Worm (Caenorhabditis elegans) whole organism, L4 larva: Measurements from ENCODE around the gene srg-44.

ENCODE experiments used
- F10B5.3 ChIP-seq: sonication (generic microtip); optimal IDR thresholded peaks from 2 replicates; lab custom pipeline; 2016; ENCODE audit warnings: mild to moderate bottlenecking, missing genetic modification characterization, missing compliant biosample characterization
- F26F4.8 ChIP-seq: fragments of 200-800 bp; sonication (Bioruptor generic); conservative IDR thresholded peaks from 2 replicates; pipeline ENCODE4 v1.3.6; 2022; ENCODE audit warnings: missing genetic modification characterization, missing compliant biosample characterization
- F37D6.2 ChIP-seq: sonication (generic microtip); optimal IDR thresholded peaks from 2 replicates; lab custom pipeline; 2016; ENCODE audit warnings: mild to moderate bottlenecking, missing genetic modification characterization, missing compliant biosample characterization
- F44E2.7 ChIP-seq: fragments of 200-800 bp; sonication (Bioruptor generic); IDR thresholded peaks from 2 replicates; pipeline ENCODE4 v2.1.2; 2022; ENCODE audit warnings: missing genetic modification characterization, missing compliant biosample characterization
- T20F7.1 ChIP-seq: fragments of 200-800 bp; sonication (Bioruptor generic); optimal IDR thresholded peaks from 2 replicates; lab custom pipeline; 2018; ENCODE audit warnings: mild to moderate bottlenecking, missing genetic modification characterization, missing compliant biosample characterization
- T26A8.4 ChIP-seq: fragments of 200-800 bp; sonication (Bioruptor generic); IDR thresholded peaks from 2 replicates; pipeline ENCODE4 v1.3.6; 2022; ENCODE audit warnings: missing genetic modification characterization, missing compliant biosample characterization
- aha-1 ChIP-seq: fragments of 150-350 bp; peaks from one replicate; lab custom pipeline; 2014; ENCODE audit warnings: missing biosample characterization, missing genetic modification characterization
- arid-1 ChIP-seq: fragments of 200-800 bp; sonication (Bioruptor generic); conservative IDR thresholded peaks from 2 replicates; pipeline ENCODE4 v1.3.6; 2022; ENCODE audit warnings: missing genetic modification reagents, missing genetic modification characterization, missing compliant biosample characterization
- ceh-20 ChIP-seq: fragments of 200-800 bp; sonication (Bioruptor generic); IDR thresholded peaks from 2 replicates; pipeline ENCODE4 v1.3.6; 2022; ENCODE audit warnings: missing genetic modification reagents, missing genetic modification characterization, missing compliant biosample characterization
- ceh-28 ChIP-seq: fragments of 150-350 bp; optimal IDR thresholded peaks from 2 replicates; lab custom pipeline; 2014; ENCODE audit warnings: missing biosample characterization, missing genetic modification reagents, missing genetic modification characterization
- ceh-62 ChIP-seq: sonication (generic microtip); optimal IDR thresholded peaks from 2 replicates; lab custom pipeline; 2017; ENCODE audit warnings: missing biosample characterization, missing genetic modification characterization
- ces-1 ChIP-seq: fragments of 150-350 bp; sonication (generic microtip); optimal IDR thresholded peaks from 4 replicates; lab custom pipeline; 2014; ENCODE audit warnings: missing biosample characterization, missing genetic modification reagents, missing genetic modification characterization
- cey-2 ChIP-seq: sonication (generic microtip); optimal IDR thresholded peaks from 3 replicates; lab custom pipeline; 2017; ENCODE audit warnings: missing genetic modification characterization, mild to moderate bottlenecking, missing compliant biosample characterization, antibody characterized with exemption, borderline replicate concordance; ENCODE audit not compliant: insufficient read depth
- daf-12 ChIP-seq: fragments of 150-350 bp; optimal IDR thresholded peaks from 2 replicates; lab custom pipeline; 2014; ENCODE audit warnings: missing biosample characterization, missing genetic modification reagents, missing genetic modification characterization
- daf-16 ChIP-seq, 3 experiments: sonication (generic microtip); optimal IDR thresholded peaks; 2 replicates each; lab custom pipeline; 2016 to 2017; ENCODE audit warnings: missing genetic modification characterization in 3 of 3, missing genetic modification reagents in 3 of 3, mild to moderate bottlenecking in 2 of 3, missing compliant biosample characterization in 2 of 3, missing biosample characterization in 1 of 3, moderate library complexity in 1 of 3
- daf-19 ChIP-seq: fragments of 200-800 bp; sonication (Bioruptor generic); conservative IDR thresholded peaks from 2 replicates; pipeline ENCODE4 v1.3.6; 2022; ENCODE audit warnings: missing genetic modification characterization, missing compliant biosample characterization
- daf-8 ChIP-seq: fragments of 200-800 bp; sonication (Bioruptor generic); IDR thresholded peaks from 2 replicates; pipeline ENCODE4 v1.3.6; 2022; ENCODE audit warnings: missing genetic modification characterization, missing compliant biosample characterization
- dmd-6 ChIP-seq: fragments of 200-800 bp; sonication (Bioruptor generic); IDR thresholded peaks from 2 replicates; pipeline ENCODE4 v1.3.6; 2022; ENCODE audit warnings: missing genetic modification reagents, missing genetic modification characterization, missing compliant biosample characterization
- dmd-9 ChIP-seq: fragments of 200-800 bp; sonication (Bioruptor generic); IDR thresholded peaks from 2 replicates; pipeline ENCODE4 v1.3.6; 2022; ENCODE audit warnings: missing genetic modification reagents, missing genetic modification characterization, missing compliant biosample characterization
- dpl-1 ChIP-seq: fragments of 150-350 bp; optimal IDR thresholded peaks from 2 replicates; lab custom pipeline; 2014; ENCODE audit warnings: missing biosample characterization, missing genetic modification reagents, missing genetic modification characterization
- duxl-1 ChIP-seq: sonication (generic microtip); optimal IDR thresholded peaks from 2 replicates; lab custom pipeline; 2016; ENCODE audit warnings: mild to moderate bottlenecking, missing genetic modification characterization, moderate library complexity, missing compliant biosample characterization; ENCODE audit not compliant: poor library complexity
- egl-43 ChIP-seq: fragments of 200-800 bp; sonication (Bioruptor generic); IDR thresholded peaks from 2 replicates; pipeline ENCODE4 v1.3.6; 2022; ENCODE audit warnings: missing genetic modification reagents, missing genetic modification characterization, missing compliant biosample characterization
- fkh-10 ChIP-seq: fragments of 150-350 bp; optimal IDR thresholded peaks from 2 replicates; lab custom pipeline; 2014; ENCODE audit warnings: missing biosample characterization, missing genetic modification reagents, missing genetic modification characterization
- gei-8 ChIP-seq: fragments of 200-800 bp; sonication (Bioruptor generic); optimal IDR thresholded peaks from 2 replicates; lab custom pipeline; 2018; ENCODE audit warnings: mild to moderate bottlenecking, missing genetic modification characterization, missing compliant biosample characterization
- hif-1 ChIP-seq, 2 experiments: sonication (generic microtip); optimal IDR thresholded peaks; 2 replicates each; lab custom pipeline; 2016 to 2017; ENCODE audit warnings: missing compliant biosample characterization in 2 of 2, missing genetic modification characterization in 2 of 2, missing genetic modification reagents in 2 of 2, missing genotype in 2 of 2, mild to moderate bottlenecking in 1 of 2
- hlh-11 ChIP-seq: fragments of 200-800 bp; sonication (Bioruptor generic); optimal IDR thresholded peaks from 2 replicates; lab custom pipeline; 2018; ENCODE audit warnings: mild to moderate bottlenecking, missing genetic modification characterization, missing compliant biosample characterization
- hmg-1.1 ChIP-seq: fragments of 200-800 bp; sonication (Bioruptor generic); IDR thresholded peaks from 2 replicates; pipeline ENCODE4 v1.3.6; 2022; ENCODE audit warnings: missing genetic modification reagents, missing genetic modification characterization, missing compliant biosample characterization
- lin-1 ChIP-seq: fragments of 200-800 bp; sonication (Bioruptor generic); IDR thresholded peaks from 2 replicates; pipeline ENCODE4 v1.3.6; 2022; ENCODE audit warnings: missing genetic modification reagents, missing genetic modification characterization, missing compliant biosample characterization
- lin-29 ChIP-seq: fragments of 200-800 bp; sonication (Bioruptor generic); IDR thresholded peaks from 2 replicates; pipeline ENCODE4 v1.3.6; 2022; ENCODE audit warnings: missing genetic modification reagents, missing genetic modification characterization, missing compliant biosample characterization
- lin-38 ChIP-seq: fragments of 200-800 bp; sonication (Bioruptor generic); IDR thresholded peaks from 2 replicates; pipeline ENCODE4 v1.3.6; 2022; ENCODE audit warnings: missing genetic modification reagents, missing genetic modification characterization, missing compliant biosample characterization
- lir-3 ChIP-seq: sonication (generic microtip); optimal IDR thresholded peaks from 2 replicates; lab custom pipeline; 2016; ENCODE audit warnings: mild to moderate bottlenecking, missing genetic modification characterization, missing compliant biosample characterization
- mep-1 ChIP-seq: fragments of 150-350 bp; sonication (generic microtip); optimal IDR thresholded peaks from 3 replicates; lab custom pipeline; 2014; ENCODE audit warnings: missing biosample characterization, missing genetic modification characterization
- mxl-2 ChIP-seq: fragments of 200-800 bp; sonication (Bioruptor generic); conservative IDR thresholded peaks from 2 replicates; pipeline ENCODE4 v1.3.6; 2022; ENCODE audit warnings: missing genetic modification reagents, missing genetic modification characterization, missing compliant biosample characterization
- nhr-11 ChIP-seq: fragments of 150-350 bp; optimal IDR thresholded peaks from 2 replicates; lab custom pipeline; 2014; ENCODE audit warnings: missing biosample characterization, missing genetic modification characterization
- nhr-28 ChIP-seq: fragments of 150-350 bp; optimal IDR thresholded peaks from 2 replicates; lab custom pipeline; 2014; ENCODE audit warnings: missing biosample characterization, missing genetic modification characterization
- nhr-41 ChIP-seq: fragments of 200-800 bp; sonication (Bioruptor generic); IDR thresholded peaks from 2 replicates; pipeline ENCODE4 v1.3.6; 2022; ENCODE audit warnings: missing genetic modification reagents, missing genetic modification characterization, missing compliant biosample characterization
- nhr-48 ChIP-seq: sonication (generic microtip); optimal IDR thresholded peaks from 2 replicates; lab custom pipeline; 2016; ENCODE audit warnings: mild to moderate bottlenecking, missing genetic modification characterization, missing compliant biosample characterization
- nhr-6 ChIP-seq: fragments of 150-350 bp; optimal IDR thresholded peaks from 2 replicates; lab custom pipeline; 2014; ENCODE audit warnings: missing biosample characterization, missing genetic modification characterization
- nhr-77 ChIP-seq: fragments of 150-350 bp; optimal IDR thresholded peaks from 2 replicates; lab custom pipeline; 2014; ENCODE audit warnings: missing biosample characterization, missing genetic modification characterization
- php-3 ChIP-seq: fragments of 200-800 bp; sonication (Bioruptor generic); IDR thresholded peaks from 2 replicates; pipeline ENCODE4 v1.3.6; 2022; ENCODE audit warnings: missing genetic modification reagents, missing genetic modification characterization, missing compliant biosample characterization
- pqm-1 ChIP-seq: sonication (generic microtip); optimal IDR thresholded peaks from 2 replicates; lab custom pipeline; 2017; ENCODE audit warnings: missing biosample characterization, missing genetic modification characterization
- rbr-2 ChIP-seq: sonication (generic microtip); optimal IDR thresholded peaks from 2 replicates; lab custom pipeline; 2016; ENCODE audit warnings: missing genotype, missing genetic modification characterization, missing compliant biosample characterization
- snpc-1.2 ChIP-seq: fragments of 200-800 bp; sonication (Bioruptor generic); IDR thresholded peaks from 2 replicates; pipeline ENCODE4 v1.3.6; 2022; ENCODE audit warnings: missing genetic modification reagents, missing genetic modification characterization, missing compliant biosample characterization
- tra-1 ChIP-seq: fragments of 200-800 bp; sonication (Bioruptor generic); IDR thresholded peaks from 2 replicates; pipeline ENCODE4 v1.3.6; 2022; ENCODE audit warnings: missing genetic modification reagents, missing genetic modification characterization, missing compliant biosample characterization
- unc-130 ChIP-seq: sonication (generic microtip); optimal IDR thresholded peaks from 2 replicates; lab custom pipeline; 2016; ENCODE audit warnings: missing genetic modification reagents, missing genetic modification characterization, missing compliant biosample characterization
- unc-62 ChIP-seq, 3 experiments: fragments of 150-350 bp in 1 of 3; sonication (generic microtip); optimal IDR thresholded peaks in 2 of 3; peaks in 1 of 3; 1 replicate in 1 of 3; 2 replicates in 2 of 3; lab custom pipeline; 2014 to 2017; ENCODE audit warnings: missing biosample characterization in 3 of 3, missing genetic modification characterization in 3 of 3, missing genetic modification reagents in 3 of 3, missing genotype in 1 of 3
- vab-7 ChIP-seq: fragments of 200-800 bp; sonication (Bioruptor generic); IDR thresholded peaks from 2 replicates; pipeline ENCODE4 v1.3.6; 2022; ENCODE audit warnings: missing genetic modification reagents, missing genetic modification characterization, missing compliant biosample characterization
- zag-1 ChIP-seq: fragments of 150-350 bp; optimal IDR thresholded peaks from 2 replicates; lab custom pipeline; 2014; ENCODE audit warnings: missing biosample characterization, missing genetic modification characterization
- zip-11 ChIP-seq: fragments of 200-800 bp; sonication (Bioruptor generic); IDR thresholded peaks from 2 replicates; pipeline ENCODE4 v1.3.6; 2022; ENCODE audit warnings: missing genetic modification characterization, missing compliant biosample characterization

srg-44 gene

DNA sequence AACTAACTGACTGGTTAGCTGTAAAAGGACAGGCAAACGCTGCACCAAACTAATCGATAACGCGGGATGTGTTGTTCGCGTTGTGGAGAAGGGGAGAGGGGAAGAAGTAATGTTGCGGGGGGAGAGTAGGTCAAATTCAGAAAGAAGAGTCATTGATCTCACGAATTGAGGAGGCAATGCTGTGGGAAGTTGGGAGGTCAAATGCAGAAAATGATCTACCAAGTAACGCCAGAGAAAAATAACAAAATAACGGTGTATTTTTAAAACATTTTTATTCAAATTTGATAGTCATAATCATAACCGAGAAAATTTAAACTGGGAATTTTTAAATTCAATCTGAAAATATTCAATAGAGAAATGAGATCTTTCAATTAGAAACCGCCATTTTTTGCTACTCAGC lies 21.5 kb downstream of the srg-44 start, which contains the start of gene lsy-27 (continued):
- TF ChIP-seq dpl-1 (GFP tag; lab: Kevin White, UChicago) (no peak), unc-130 (no peak), mep-1 (no peak), php-3 (no peak), tra-1 (GFP tag; lab: Robert Waterston, UW) (no peak)

DNA sequence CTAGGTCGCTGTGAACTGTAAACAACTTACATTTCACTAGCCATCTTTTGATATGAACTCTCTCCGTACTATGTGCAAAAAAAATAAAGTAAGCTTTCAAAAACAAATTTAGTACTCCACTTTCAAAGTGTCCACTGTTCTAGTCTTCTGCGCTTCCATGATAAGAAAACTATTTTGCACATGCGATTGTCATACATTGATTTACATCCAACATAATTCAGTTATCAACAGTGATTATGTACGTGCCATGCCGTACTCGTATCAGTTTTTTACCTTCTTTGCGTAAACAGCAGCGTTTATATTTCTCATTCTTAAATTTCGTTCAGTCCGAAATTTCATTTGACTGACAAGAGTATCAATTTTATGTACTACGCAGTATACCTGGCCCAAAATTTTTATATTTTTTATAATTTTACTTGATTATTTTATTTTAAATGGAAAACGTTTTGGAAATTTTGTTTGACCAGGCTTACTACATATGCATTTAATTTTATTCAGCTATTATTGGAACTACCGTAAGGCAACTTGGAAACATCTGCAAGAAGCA lies 24.3 kb downstream of the srg-44 start, which contains the start of the genes fbxa-134 and F47H4.2:
fbxa-134 (minus strand) TSS at position 44 of the 547 bp plus-strand sequence.
F47H4.2 (plus strand) TSS at position 497 of the 547 bp plus-strand sequence.
- TF ChIP-seq lir-3 (no peak), hmg-1.1 (no peak), ceh-62 (tag; lab: Kevin White, UChicago) (no peak), arid-1 (GFP tag; lab: Robert Waterston, UW) (no peak), fkh-10 (GFP tag; lab: Kevin White, UChicago) (no peak), mxl-2 (GFP tag; lab: Robert Waterston, UW) (no peak), nhr-41 (GFP tag; lab: Robert Waterston, UW) (no peak), daf-16 (GFP tag; optimal IDR thresholded peaks at IDR 0.05; lab: Kevin White, UChicago) (no peak), daf-16 (tag; optimal IDR thresholded peaks at IDR 0.05; lab: Kevin White, UChicago) (peak; percentile 98), lin-38 (no peak), zip-11 (GFP tag; lab: Robert Waterston, UW) (no peak), dmd-9 (GFP tag; lab: Robert Waterston, UW) (no peak), gei-8 (GFP tag; lab: Kevin White, UChicago) (no peak), hlh-11 (peak; percentile 76), ces-1 (no peak), vab-7 (GFP tag; lab: Robert Waterston, UW) (no peak), daf-12 (tag; lab: Kevin White, UChicago) (no peak), egl-43 (GFP tag; lab: Robert Waterston, UW) (no peak), daf-19 (no peak), aha-1 (tag; lab: Kevin White, UChicago) (peak; percentile 64), dpl-1 (GFP tag; lab: Kevin White, UChicago) (no peak), rbr-2 (tag; lab: Kevin White, UChicago) (no peak), T20F7.1 (GFP tag; lab: Kevin White, UChicago) (no peak), nhr-6 (tag; lab: Kevin White, UChicago) (no peak), nhr-28 (tag; lab: Kevin White, UChicago) (peak; percentile 83), lin-29 (no peak), duxl-1 (tag; lab: Kevin White, UChicago) (no peak), nhr-11 (tag; lab: Kevin White, UChicago) (no peak), F37D6.2 (tag; lab: Kevin White, UChicago) (no peak), ceh-20 (GFP tag; lab: Robert Waterston, UW) (no peak), T26A8.4 (GFP tag; lab: Robert Waterston, UW) (no peak), nhr-77 (peak; percentile 22), dmd-6 (GFP tag; lab: Robert Waterston, UW) (peak; percentile 43; the same call in 1 of the 2 replicates), F44E2.7 (GFP tag; lab: Robert Waterston, UW) (no peak), php-3 (0 out of 2 replicates have a peak, but pooled peaks have one; percentile 8), pqm-1 (peak; percentile 99), zag-1 (tag; lab: Kevin White, UChicago) (no peak), F26F4.8 (GFP tag; lab: Robert Waterston, UW) (no peak), F10B5.3 (tag; lab: Kevin White, UChicago) (no peak), hif-1 (tag; optimal IDR thresholded peaks at IDR 0.05; lab: Kevin White, UChicago) (peak in 1 of 2 experiments; percentile 32), unc-62 (GFP tag; optimal IDR thresholded peaks at IDR 0.05 in 1 of 2; lab: Kevin White, UChicago) (no peak), unc-62 (tag; optimal IDR thresholded peaks at IDR 0.05; lab: Kevin White, UChicago) (no peak), daf-8 (GFP tag; lab: Robert Waterston, UW) (no peak), snpc-1.2 (GFP tag; lab: Robert Waterston, UW) (no peak), ceh-28 (tag; lab: Kevin White, UChicago) (no peak), nhr-48 (tag; lab: Kevin White, UChicago) (peak; percentile 11), cey-2 (tag; lab: Kevin White, UChicago) (no peak), lin-1 (GFP tag; lab: Robert Waterston, UW) (no peak)
